Worm (Caenorhabditis elegans): ENCODE results near the gene htrl-1.

DNA sequence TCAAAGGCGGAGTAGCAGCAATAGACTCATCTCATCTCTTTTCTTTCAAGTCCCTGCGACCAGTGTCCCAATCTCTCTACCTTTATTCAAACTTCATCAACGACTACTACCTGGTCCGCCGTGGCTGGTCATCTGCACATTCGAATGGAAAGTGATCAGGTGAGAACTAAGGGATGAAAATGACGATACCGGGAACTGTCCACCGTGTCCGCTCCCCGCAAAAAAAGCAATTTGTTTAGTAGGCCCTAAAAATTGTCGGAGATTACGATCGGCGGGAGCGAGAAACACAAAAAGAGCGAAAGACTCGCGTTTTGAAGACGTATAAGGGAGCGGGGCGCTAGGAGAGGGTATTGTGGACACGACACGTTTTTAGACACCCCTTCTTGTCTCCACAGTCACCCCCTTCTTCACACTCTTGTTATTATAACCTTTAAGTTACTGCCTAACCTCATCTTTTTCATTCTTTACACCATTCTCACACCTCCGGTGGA is 33.2 kb downstream of the htrl-1 start, which contains the start of gene zipt-16:
- TF ChIP-seq efl-1 (optimal IDR thresholded peaks at IDR 0.05) = no peak
- no peak for TF ChIP-seq efl-1 (GFP tag; optimal IDR thresholded peaks at IDR 0.05 in 1 of 2)
- no peak for TF ChIP-seq ztf-11 (tag; optimal IDR thresholded peaks at IDR 0.05)
- no peak for TF ChIP-seq skn-1 (tag; optimal IDR thresholded peaks at IDR 0.05)
- no peak for TF ChIP-seq Y116A8C.19 (tag; optimal IDR thresholded peaks at IDR 0.05; ENCODE audit: borderline replicate concordance)
- TF ChIP-seq egl-27 (tag; optimal IDR thresholded peaks at IDR 0.05) = no peak
- TF ChIP-seq dpl-1 (GFP tag; optimal IDR thresholded peaks at IDR 0.05) = no peak
- no peak for TF ChIP-seq unc-30 (tag; optimal IDR thresholded peaks at IDR 0.05)
- TF ChIP-seq grh-1 (GFP tag; IDR thresholded peaks at IDR 0.05) = no peak
- TF ChIP-seq snu-23 (GFP tag; optimal IDR thresholded peaks at IDR 0.05) = no peak
- no peak for TF ChIP-seq jun-1 (tag; optimal IDR thresholded peaks at IDR 0.05)
- TF ChIP-seq unc-62 (GFP tag; optimal IDR thresholded peaks at IDR 0.05) = no peak
- TF ChIP-seq aly-2 (tag; optimal IDR thresholded peaks at IDR 0.05) = no peak

Measured in whole organism, L1 larva.